Worm (Caenorhabditis elegans) whole organism, L3 larva: ENCODE data around the gene grl-30.

Source experiments
- R02D3.7 ChIP-seq: fragments of 150-350 bp; optimal IDR thresholded peaks from 2 replicates; lab custom pipeline; 2014; ENCODE audit warnings: missing biosample characterization, missing genetic modification characterization
- ZK546.5 ChIP-seq: sonication (generic microtip); optimal IDR thresholded peaks from 2 replicates; lab custom pipeline; 2017; ENCODE audit warnings: missing biosample characterization, missing genetic modification characterization
- aly-2 ChIP-seq: fragments of 150-350 bp; optimal IDR thresholded peaks from 2 replicates; lab custom pipeline; 2014; ENCODE audit warnings: missing biosample characterization, missing genetic modification characterization
- ceh-16 ChIP-seq: sonication (generic microtip); optimal IDR thresholded peaks from 2 replicates; lab custom pipeline; 2017; ENCODE audit warnings: missing biosample characterization, missing genetic modification characterization
- ceh-28 ChIP-seq: fragments of 150-350 bp; optimal IDR thresholded peaks from 2 replicates; lab custom pipeline; 2014; ENCODE audit warnings: missing biosample characterization, missing genetic modification reagents, missing genetic modification characterization
- ceh-82 ChIP-seq: fragments of 150-350 bp; optimal IDR thresholded peaks from 2 replicates; lab custom pipeline; 2014; ENCODE audit warnings: missing biosample characterization, missing genetic modification characterization
- ceh-9 ChIP-seq: sonication (generic microtip); optimal IDR thresholded peaks from 2 replicates; lab custom pipeline; 2018; ENCODE audit warnings: missing biosample characterization, missing genetic modification characterization
- daf-12 ChIP-seq: fragments of 150-350 bp; optimal IDR thresholded peaks from 2 replicates; lab custom pipeline; 2014; ENCODE audit warnings: missing biosample characterization, missing genetic modification reagents, missing genetic modification characterization
- egl-27 ChIP-seq: sonication (generic microtip); optimal IDR thresholded peaks from 4 replicates; lab custom pipeline; 2017; ENCODE audit warnings: missing biosample characterization, missing genetic modification reagents, missing genetic modification characterization
- elt-1 ChIP-seq: fragments of 150-350 bp; optimal IDR thresholded peaks from 2 replicates; lab custom pipeline; 2014; ENCODE audit warnings: missing biosample characterization, missing genetic modification characterization
- elt-2 ChIP-seq: sonication (generic microtip); optimal IDR thresholded peaks from 2 replicates; lab custom pipeline; 2016; ENCODE audit warnings: missing genetic modification reagents, mild to moderate bottlenecking, missing genetic modification characterization, missing compliant biosample characterization
- eor-1 ChIP-seq, 2 experiments: fragments of 150-350 bp; optimal IDR thresholded peaks; 2 replicates each; lab custom pipeline; 2014 to 2018; ENCODE audit warnings: missing biosample characterization in 2 of 2, missing genetic modification characterization in 2 of 2
- fkh-10 ChIP-seq: sonication (generic microtip); optimal IDR thresholded peaks from 2 replicates; lab custom pipeline; 2017; ENCODE audit warnings: missing biosample characterization, missing genetic modification reagents, missing genetic modification characterization
- fkh-2 ChIP-seq: fragments of 150-350 bp; optimal IDR thresholded peaks from 2 replicates; lab custom pipeline; 2014; ENCODE audit warnings: missing biosample characterization, missing genetic modification reagents, missing genetic modification characterization
- fos-1 ChIP-seq: fragments of 150-350 bp; optimal IDR thresholded peaks from 2 replicates; lab custom pipeline; 2014; ENCODE audit warnings: missing biosample characterization, missing genetic modification characterization
- hmg-11 ChIP-seq: sonication (generic microtip); optimal IDR thresholded peaks from 2 replicates; lab custom pipeline; 2016; ENCODE audit warnings: missing genetic modification characterization, missing compliant biosample characterization
- jun-1 ChIP-seq: fragments of 150-350 bp; optimal IDR thresholded peaks from 2 replicates; lab custom pipeline; 2014; ENCODE audit warnings: missing biosample characterization, missing genetic modification reagents, missing genetic modification characterization
- lin-15B ChIP-seq: fragments of 150-350 bp; optimal IDR thresholded peaks from 2 replicates; lab custom pipeline; 2014; ENCODE audit warnings: missing biosample characterization, missing genetic modification characterization
- lin-39 ChIP-seq: fragments of 150-350 bp; optimal IDR thresholded peaks from 2 replicates; lab custom pipeline; 2018; ENCODE audit warnings: missing biosample characterization, missing genetic modification reagents, missing genetic modification characterization
- mdl-1 ChIP-seq: fragments of 150-350 bp; optimal IDR thresholded peaks from 2 replicates; lab custom pipeline; 2014; ENCODE audit warnings: missing biosample characterization, missing genetic modification characterization
- mml-1 ChIP-seq: fragments of 150-350 bp; sonication (generic microtip); optimal IDR thresholded peaks from 3 replicates; lab custom pipeline; 2014; ENCODE audit warnings: missing biosample characterization, missing genetic modification characterization
- nfya-1 ChIP-seq: sonication (generic microtip); optimal IDR thresholded peaks from 2 replicates; lab custom pipeline; 2017; ENCODE audit warnings: missing genetic modification characterization, mild to moderate bottlenecking, missing compliant biosample characterization, antibody characterized with exemption, moderate library complexity; ENCODE audit not compliant: insufficient read depth
- nhr-11 ChIP-seq: fragments of 150-350 bp; optimal IDR thresholded peaks from 2 replicates; lab custom pipeline; 2014; ENCODE audit warnings: missing biosample characterization, missing genetic modification characterization
- nhr-12 ChIP-seq: fragments of 150-350 bp; optimal IDR thresholded peaks from 2 replicates; lab custom pipeline; 2014; ENCODE audit warnings: missing biosample characterization, missing genetic modification characterization
- nhr-237 ChIP-seq: fragments of 150-350 bp; optimal IDR thresholded peaks from 2 replicates; lab custom pipeline; 2014; ENCODE audit warnings: missing biosample characterization, missing genetic modification characterization
- nhr-25 ChIP-seq: sonication (generic microtip); optimal IDR thresholded peaks from 2 replicates; lab custom pipeline; 2017; ENCODE audit warnings: missing biosample characterization, missing genetic modification characterization
- nhr-43 ChIP-seq: sonication (generic microtip); optimal IDR thresholded peaks from 2 replicates; lab custom pipeline; 2016; ENCODE audit warnings: mild to moderate bottlenecking, missing genetic modification characterization, missing compliant biosample characterization; ENCODE audit not compliant: poor library complexity, severe bottlenecking
- nhr-76 ChIP-seq: fragments of 150-350 bp; sonication (generic microtip); optimal IDR thresholded peaks from 5 replicates; lab custom pipeline; 2014; ENCODE audit warnings: missing biosample characterization, missing genetic modification characterization
- nhr-77 ChIP-seq: fragments of 150-350 bp; optimal IDR thresholded peaks from 2 replicates; lab custom pipeline; 2014; ENCODE audit warnings: missing biosample characterization, missing genetic modification characterization
- pha-4 ChIP-seq: fragments of 150-350 bp; optimal IDR thresholded peaks from 2 replicates; lab custom pipeline; 2014; ENCODE audit warnings: missing biosample characterization, missing genetic modification reagents, missing genetic modification characterization
- pqm-1 ChIP-seq: fragments of 150-350 bp; optimal IDR thresholded peaks from 2 replicates; lab custom pipeline; 2017; ENCODE audit warnings: missing biosample characterization, missing genetic modification characterization, inconsistent platforms
- snpc-4 ChIP-seq: fragments of 150-350 bp; optimal IDR thresholded peaks from 2 replicates; lab custom pipeline; 2014; ENCODE audit warnings: missing biosample characterization, missing genetic modification characterization
- tbx-2 ChIP-seq: sonication (generic microtip); optimal IDR thresholded peaks from 2 replicates; lab custom pipeline; 2016; ENCODE audit warnings: mild to moderate bottlenecking, missing genetic modification characterization, missing compliant biosample characterization
- unc-62 ChIP-seq: fragments of 150-350 bp; sonication (generic microtip); optimal IDR thresholded peaks from 4 replicates; lab custom pipeline; 2014; ENCODE audit warnings: missing biosample characterization, missing genetic modification reagents, missing genetic modification characterization
- ztf-11 ChIP-seq: fragments of 150-350 bp; optimal IDR thresholded peaks from 2 replicates; lab custom pipeline; 2014; ENCODE audit warnings: missing biosample characterization, missing genetic modification characterization
- ztf-4 ChIP-seq: fragments of 150-350 bp; optimal IDR thresholded peaks from 2 replicates; lab custom pipeline; 2014; ENCODE audit warnings: missing biosample characterization, missing genetic modification characterization

The grl-30 gene

ce11 chrV:3546517-3546916 lies 9.6 kb upstream of the grl-30 start, which contains the start of gene srbc-68:
Gene srbc-68 (minus strand): TSS chrV:3546617.
- no peak for TF ChIP-seq mdl-1 (tag; lab: Kevin White, UChicago)
- no peak for TF ChIP-seq ceh-9 (tag; lab: Kevin White, UChicago)
- no peak for TF ChIP-seq nhr-76 (tag; lab: Kevin White, UChicago)
- no peak for TF ChIP-seq nhr-237 (tag; lab: Kevin White, UChicago)
- TF ChIP-seq nfya-1, result no peak
- no peak for TF ChIP-seq pha-4 (tag; lab: Kevin White, UChicago)
- no peak for TF ChIP-seq unc-62 (GFP tag; lab: Kevin White, UChicago)
- no peak for TF ChIP-seq hmg-11 (tag; lab: Kevin White, UChicago)
- no peak for TF ChIP-seq tbx-2 (tag; lab: Kevin White, UChicago)

ce11 chrV:3548798-3549197 lies 7.3 kb upstream of the grl-30 start, which contains the start of gene srw-130:
Gene srw-130 (minus strand): TSS chrV:3548898.
- TF ChIP-seq ztf-4 (tag; lab: Kevin White, UChicago), result no peak

- TF ChIP-seq aly-2 (no peak), unc-62 (GFP tag; lab: Kevin White, UChicago) (no peak), eor-1 (tag; optimal IDR thresholded peaks at IDR 0.05; lab: Kevin White, UChicago) (no peak), R02D3.7 (tag; lab: Kevin White, UChicago) (no peak), mml-1 (no peak), nfya-1 (no peak), ZK546.5 (tag; lab: Kevin White, UChicago) (no peak), mdl-1 (tag; lab: Kevin White, UChicago) (no peak), jun-1 (tag; lab: Kevin White, UChicago) (no peak), fkh-2 (tag; lab: Kevin White, UChicago) (no peak), ztf-4 (tag; lab: Kevin White, UChicago) (no peak), nhr-43 (no peak), daf-12 (tag; lab: Kevin White, UChicago) (no peak)
These were observed 6.5 kb upstream of the grl-30 start, which contains the start of gene sri-21 for ce11 chrV:3549553-3549952. Gene sri-21 (plus strand): TSS chrV:3549853.

- TF ChIP-seq nfya-1 (no peak), aly-2 (no peak), nhr-77 (no peak), nhr-25 (tag; lab: Kevin White, UChicago) (no peak), ztf-4 (tag; lab: Kevin White, UChicago) (no peak), jun-1 (tag; lab: Kevin White, UChicago) (no peak), ztf-11 (tag; lab: Kevin White, UChicago) (no peak), ceh-28 (tag; lab: Kevin White, UChicago) (no peak), lin-39 (no peak), lin-15B (no peak), ceh-16 (tag; lab: Kevin White, UChicago) (no peak), nhr-11 (no peak), nhr-12 (no peak), mdl-1 (tag; lab: Kevin White, UChicago) (no peak)
These were observed 4.3 kb upstream of the grl-30 start, which contains the start of gene grl-28 for ce11 chrV:3551765-3552164. Gene grl-28 (minus strand): TSS chrV:3551865.

ce11 chrV:3552740-3553469 lies 3.2 kb upstream of the grl-30 start, which contains the start of gene T24A6.20:
Gene T24A6.20 (plus strand): TSS chrV:3553134.
- TF ChIP-seq elt-2 (tag; lab: Kevin White, UChicago) (peak; percentile 78), pqm-1 (tag; lab: Kevin White, UChicago) (peak; percentile 17), fkh-2 (tag; lab: Kevin White, UChicago) (no peak), nhr-43 (no peak)

DNA sequence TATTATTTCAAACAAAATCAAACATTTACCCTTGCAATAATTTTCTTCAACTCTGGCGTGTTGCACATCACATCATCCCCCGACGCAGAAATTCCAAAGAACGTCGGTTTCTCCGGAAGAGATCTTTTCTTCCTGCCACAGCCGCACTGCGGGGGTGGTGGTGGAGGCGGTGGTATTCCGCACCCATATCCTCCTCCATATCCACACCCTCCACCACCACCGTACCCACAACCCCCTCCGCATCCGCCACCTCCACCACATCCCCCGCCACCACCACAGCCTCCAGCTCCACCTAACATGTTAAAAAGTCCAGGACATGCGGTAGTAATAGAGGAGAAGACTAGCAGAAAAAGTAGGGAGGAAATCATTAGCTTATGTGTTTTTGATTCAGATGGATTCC lies 1.2 kb upstream of the grl-30 start, which contains the start of gene grl-29:
TSS of gene grl-29 (minus strand) at position 368 of the 400 bp plus-strand sequence.
- TF ChIP-seq fos-1 (tag; lab: Kevin White, UChicago), result no peak
- no peak for TF ChIP-seq lin-39
- no peak for TF ChIP-seq mml-1
- TF ChIP-seq ztf-11 (tag; lab: Kevin White, UChicago), result no peak
- TF ChIP-seq tbx-2 (tag; lab: Kevin White, UChicago), result no peak
- TF ChIP-seq snpc-4 (tag; lab: Kevin White, UChicago), result no peak
- TF ChIP-seq ceh-28 (tag; lab: Kevin White, UChicago), result no peak
- TF ChIP-seq elt-1 (tag; lab: Kevin White, UChicago), result no peak
- TF ChIP-seq eor-1 (tag; optimal IDR thresholded peaks at IDR 0.05; lab: Kevin White, UChicago), result no peak
- TF ChIP-seq nhr-43, result no peak
- TF ChIP-seq ZK546.5 (tag; lab: Kevin White, UChicago), result no peak
- no peak for TF ChIP-seq R02D3.7 (tag; lab: Kevin White, UChicago)
- TF ChIP-seq ceh-16 (tag; lab: Kevin White, UChicago), result no peak
- no peak for TF ChIP-seq jun-1 (tag; lab: Kevin White, UChicago)
- TF ChIP-seq pha-4 (tag; lab: Kevin White, UChicago), result no peak
- no peak for TF ChIP-seq egl-27 (tag; lab: Kevin White, UChicago)
- TF ChIP-seq ceh-82, result no peak
- TF ChIP-seq nhr-76 (tag; lab: Kevin White, UChicago), result no peak
- no peak for TF ChIP-seq fkh-10 (GFP tag; lab: Kevin White, UChicago)
- TF ChIP-seq unc-62 (GFP tag; lab: Kevin White, UChicago), result no peak
